Worm (Caenorhabditis elegans) whole organism, midembryonic: Measurements from ENCODE around the gene cyp-25A1.
A peak's percentile ranks its signal among the peaks of the same experiment; 100 is the strongest.

Experiments used
- T22C8.4 ChIP-seq: fragments of 200-800 bp; sonication (Bioruptor generic); IDR thresholded peaks from 2 replicates; pipeline ENCODE4 v1.3.6; 2022; ENCODE audit warnings: missing genetic modification characterization, missing compliant biosample characterization
- cog-1 ChIP-seq: sonication (generic microtip); optimal IDR thresholded peaks from 2 replicates; lab custom pipeline; 2016; ENCODE audit warnings: missing genetic modification characterization, missing compliant biosample characterization
- flt-1 ChIP-seq: fragments of 200-800 bp; sonication (Bioruptor generic); IDR thresholded peaks from 2 replicates; pipeline ENCODE4 v1.3.6; 2022; ENCODE audit warnings: missing genetic modification characterization, missing compliant biosample characterization
- klf-2 ChIP-seq: fragments of 200-800 bp; sonication (Bioruptor generic); conservative IDR thresholded peaks from 2 replicates; pipeline ENCODE4 v1.3.6; 2022; ENCODE audit warnings: missing genetic modification reagents, missing genetic modification characterization, missing compliant biosample characterization
- med-1 ChIP-seq: sonication (generic microtip); optimal IDR thresholded peaks from 2 replicates; lab custom pipeline; 2017; ENCODE audit warnings: missing genetic modification characterization, mild to moderate bottlenecking, missing compliant biosample characterization, antibody characterized with exemption, missing genetic modification reagents; ENCODE audit not compliant: insufficient read depth
- ref-1 ChIP-seq: fragments of 200-800 bp; sonication (Bioruptor generic); conservative IDR thresholded peaks from 2 replicates; pipeline ENCODE4 v1.3.6; 2022; ENCODE audit warnings: missing genetic modification reagents, missing genetic modification characterization, missing compliant biosample characterization
- tab-1 ChIP-seq: fragments of 200-800 bp; sonication (Bioruptor generic); IDR thresholded peaks from 2 replicates; pipeline ENCODE4 v1.3.6; 2022; ENCODE audit warnings: missing genetic modification characterization, missing compliant biosample characterization
- ztf-23 ChIP-seq: fragments of 200-800 bp; sonication (Bioruptor generic); IDR thresholded peaks from 2 replicates; pipeline ENCODE4 v1.3.6; 2022; ENCODE audit warnings: missing genetic modification reagents, missing genetic modification characterization, missing compliant biosample characterization
- ztf-29 ChIP-seq: fragments of 200-800 bp; sonication (Bioruptor generic); IDR thresholded peaks from 2 replicates; pipeline ENCODE4 v1.3.6; 2022; ENCODE audit warnings: missing genetic modification reagents, missing genetic modification characterization, missing compliant biosample characterization

Gene cyp-25A1

ce11 chrIII:3800240-3800933, 32.0 kb upstream of the cyp-25A1 start, which contains the start of gene mtm-3:
TSS of gene mtm-3 (minus strand) at chrIII:3800467.
- no peak for TF ChIP-seq flt-1 (GFP tag; lab: Robert Waterston, UW)
- TF ChIP-seq ztf-29 (GFP tag; lab: Robert Waterston, UW): no peak
- no peak for TF ChIP-seq T22C8.4 (GFP tag; lab: Robert Waterston, UW)
- no peak for TF ChIP-seq cog-1 (tag; lab: Kevin White, UChicago)
- no peak for TF ChIP-seq med-1
- no peak for TF ChIP-seq ztf-23
- no peak for TF ChIP-seq klf-2
- no peak for TF ChIP-seq tab-1
- TF ChIP-seq ref-1 (GFP tag; lab: Robert Waterston, UW): no peak

ce11 chrIII:3800934-3801252, 31.5 kb upstream of the cyp-25A1 start:
- TF ChIP-seq klf-2 (no peak), ztf-29 (GFP tag; lab: Robert Waterston, UW) (no peak), cog-1 (tag; lab: Kevin White, UChicago) (no peak), ref-1 (GFP tag; lab: Robert Waterston, UW) (no peak), T22C8.4 (GFP tag; lab: Robert Waterston, UW) (no peak), flt-1 (GFP tag; lab: Robert Waterston, UW) (no peak), tab-1 (no peak), med-1 (no peak), ztf-23 (no peak)

ce11 chrIII:3801379-3801894, 31.0 kb upstream of the cyp-25A1 start:
- TF ChIP-seq T22C8.4 (GFP tag; lab: Robert Waterston, UW) (peak; percentile 89), ref-1 (GFP tag; lab: Robert Waterston, UW) (no peak), ztf-23 (no peak), cog-1 (tag; lab: Kevin White, UChicago) (peak; percentile 97), ztf-29 (GFP tag; lab: Robert Waterston, UW) (peak; percentile 80; the same call in 1 of the 2 replicates), klf-2 (no peak), med-1 (no peak), flt-1 (GFP tag; lab: Robert Waterston, UW) (peak; percentile 55; the same call in 1 of the 2 replicates), tab-1 (no peak)

ce11 chrIII:3803113-3803512, 29.3 kb upstream of the cyp-25A1 start:
- no peak for TF ChIP-seq med-1
- TF ChIP-seq ref-1 (GFP tag; lab: Robert Waterston, UW): no peak
- TF ChIP-seq flt-1 (GFP tag; lab: Robert Waterston, UW): no peak
- TF ChIP-seq ztf-23: no peak
- TF ChIP-seq tab-1: no peak
- no peak for TF ChIP-seq ztf-29 (GFP tag; lab: Robert Waterston, UW)
- TF ChIP-seq T22C8.4 (GFP tag; lab: Robert Waterston, UW): no peak
- TF ChIP-seq klf-2: no peak
- TF ChIP-seq cog-1 (tag; lab: Kevin White, UChicago): no peak

ce11 chrIII:3804422-3804821, 28.0 kb upstream of the cyp-25A1 start, which contains the start of gene xbx-5:
TSS of gene xbx-5 (minus strand) at chrIII:3804477.
- no peak for TF ChIP-seq ztf-29 (GFP tag; lab: Robert Waterston, UW)
- no peak for TF ChIP-seq T22C8.4 (GFP tag; lab: Robert Waterston, UW)
- no peak for TF ChIP-seq flt-1 (GFP tag; lab: Robert Waterston, UW)

- TF ChIP-seq med-1 (no peak), ztf-23 (no peak), klf-2 (no peak), flt-1 (GFP tag; lab: Robert Waterston, UW) (no peak), cog-1 (tag; lab: Kevin White, UChicago) (no peak), tab-1 (no peak), ztf-29 (GFP tag; lab: Robert Waterston, UW) (no peak), ref-1 (GFP tag; lab: Robert Waterston, UW) (no peak), T22C8.4 (GFP tag; lab: Robert Waterston, UW) (no peak)
Observed at ce11 chrIII:3806883-3807282, 25.5 kb upstream of the cyp-25A1 start.

- no peak for TF ChIP-seq cog-1 (tag; lab: Kevin White, UChicago)
- no peak for TF ChIP-seq ztf-29 (GFP tag; lab: Robert Waterston, UW)
- TF ChIP-seq tab-1: no peak
- TF ChIP-seq ztf-23: no peak
- no peak for TF ChIP-seq klf-2
- TF ChIP-seq T22C8.4 (GFP tag; lab: Robert Waterston, UW): no peak
- TF ChIP-seq ref-1 (GFP tag; lab: Robert Waterston, UW): no peak
- no peak for TF ChIP-seq med-1
- no peak for TF ChIP-seq flt-1 (GFP tag; lab: Robert Waterston, UW)
Observed at ce11 chrIII:3807590-3807989, 24.8 kb upstream of the cyp-25A1 start.

ce11 chrIII:3809008-3809407, 23.4 kb upstream of the cyp-25A1 start, which contains the start of gene toh-1:
TSS of gene toh-1 (minus strand) at chrIII:3809030.
- TF ChIP-seq T22C8.4 (GFP tag; lab: Robert Waterston, UW) (no peak), ztf-23 (no peak), ztf-29 (GFP tag; lab: Robert Waterston, UW) (no peak), tab-1 (no peak), klf-2 (no peak), flt-1 (GFP tag; lab: Robert Waterston, UW) (no peak), ref-1 (GFP tag; lab: Robert Waterston, UW) (no peak), cog-1 (tag; lab: Kevin White, UChicago) (no peak), med-1 (no peak)

ce11 chrIII:3811375-3811924, 20.9 kb upstream of the cyp-25A1 start:
- TF ChIP-seq cog-1 (tag; lab: Kevin White, UChicago): no peak
- TF ChIP-seq ref-1 (GFP tag; lab: Robert Waterston, UW): no peak
- TF ChIP-seq ztf-29 (GFP tag; lab: Robert Waterston, UW): no peak
